Worm (Caenorhabditis elegans): ENCODE results near the gene F13A2.4.

ce11 chrV:4414613-4415071 lies 14.6 kb upstream of the F13A2.4 start, which contains the start of gene grl-5:
- TF ChIP-seq nhr-11 (tag; optimal IDR thresholded peaks at IDR 0.05) (no peak), lir-3 (tag; optimal IDR thresholded peaks at IDR 0.05) (no peak), pqm-1 (tag; optimal IDR thresholded peaks at IDR 0.05) (no peak), egl-27 (tag; optimal IDR thresholded peaks at IDR 0.05) (no peak), ama-1 (optimal IDR thresholded peaks at IDR 0.05) (no peak), F10B5.3 (tag; optimal IDR thresholded peaks at IDR 0.05) (no peak), ceh-82 (tag; optimal IDR thresholded peaks at IDR 0.05) (no peak)
